Fruit fly (Drosophila melanogaster) whole organism, pupa: ENCODE data around the gene CtsL4.

Experiments used
- CG10348 ChIP-seq: fragments of 200-800 bp; sonication (Bioruptor generic); IDR thresholded peaks from 2 replicates; pipeline ENCODE4 v1.3.6; 2022; ENCODE audit warnings: missing biosample characterization, missing genetic modification characterization
- CG12605 ChIP-seq: fragments of 200-800 bp; sonication (Bioruptor generic); IDR thresholded peaks from 2 replicates; pipeline ENCODE4 v1.3.6; 2022; ENCODE audit warnings: missing biosample characterization, missing genetic modification characterization
- CG13204 ChIP-seq: fragments of 200-800 bp; sonication (Bioruptor generic); optimal IDR thresholded peaks from 2 replicates; lab custom pipeline; 2018; ENCODE audit warnings: missing biosample characterization, mild to moderate bottlenecking, missing genetic modification characterization, moderate library complexity
- CG14655 ChIP-seq: fragments of 200-800 bp; sonication (Bioruptor generic); optimal IDR thresholded peaks from 3 replicates; lab custom pipeline; 2017; ENCODE audit warnings: mild to moderate bottlenecking, missing biosample characterization, missing genetic modification reagents, missing genetic modification characterization
- CG15710 ChIP-seq: fragments of 200-800 bp; sonication (Bioruptor generic); optimal IDR thresholded peaks from 2 replicates; lab custom pipeline; 2018; ENCODE audit warnings: missing biosample characterization, mild to moderate bottlenecking, missing genetic modification characterization, moderate library complexity
- CG17806 ChIP-seq: fragments of 200-800 bp; sonication (Bioruptor generic); optimal IDR thresholded peaks from 2 replicates; lab custom pipeline; 2018; ENCODE audit warnings: missing biosample characterization, mild to moderate bottlenecking, missing genetic modification characterization, moderate library complexity
- CG32121 ChIP-seq: fragments of 200-800 bp; sonication (Bioruptor generic); IDR thresholded peaks from 2 replicates; pipeline ENCODE4 v1.3.6; 2022; ENCODE audit warnings: missing biosample characterization, missing genetic modification characterization
- CG34367 ChIP-seq: fragments of 200-800 bp; sonication (Bioruptor generic); optimal IDR thresholded peaks from 2 replicates; lab custom pipeline; 2018; ENCODE audit warnings: missing biosample characterization, mild to moderate bottlenecking, missing genetic modification characterization
- CG4496 ChIP-seq: fragments of 200-800 bp; sonication (Bioruptor generic); IDR thresholded peaks from 3 replicates; pipeline ENCODE4 v1.3.6; 2022; ENCODE audit warnings: missing biosample characterization, missing genetic modification characterization
- CG8159 ChIP-seq: fragments of 200-800 bp; sonication (Bioruptor generic); optimal IDR thresholded peaks from 3 replicates; lab custom pipeline; 2018; ENCODE audit warnings: missing biosample characterization, mild to moderate bottlenecking, missing genetic modification characterization, moderate library complexity
- CG8301 ChIP-seq: fragments of 200-800 bp; sonication (Bioruptor generic); optimal IDR thresholded peaks from 2 replicates; lab custom pipeline; 2018; ENCODE audit warnings: missing biosample characterization, mild to moderate bottlenecking, missing genetic modification characterization
- CG9948 ChIP-seq: fragments of 200-800 bp; sonication (Bioruptor generic); optimal IDR thresholded peaks from 2 replicates; lab custom pipeline; 2018; ENCODE audit warnings: missing biosample characterization, mild to moderate bottlenecking, missing genetic modification characterization, moderate library complexity
- D1 ChIP-seq: fragments of 200-800 bp; sonication (Bioruptor generic); optimal IDR thresholded peaks from 2 replicates; lab custom pipeline; 2018; ENCODE audit warnings: missing biosample characterization, mild to moderate bottlenecking, missing genetic modification characterization, moderate library complexity
- EcR ChIP-seq: fragments of 200-800 bp; sonication (Bioruptor generic); optimal IDR thresholded peaks from 3 replicates; lab custom pipeline; 2019; ENCODE audit warnings: missing biosample characterization, missing genetic modification characterization, mild to moderate bottlenecking, moderate library complexity, missing genetic modification reagents
- Ets98B ChIP-seq: fragments of 200-800 bp; sonication (Bioruptor generic); IDR thresholded peaks from 2 replicates; pipeline ENCODE4 v1.3.6; 2022; ENCODE audit warnings: missing biosample characterization, missing genetic modification characterization
- Pif1A ChIP-seq: fragments of 200-800 bp; sonication (Bioruptor generic); optimal IDR thresholded peaks from 3 replicates; lab custom pipeline; 2016; ENCODE audit warnings: missing biosample characterization, missing genetic modification characterization
- Pif1B ChIP-seq: fragments of 200-800 bp; sonication (Bioruptor generic); optimal IDR thresholded peaks from 3 replicates; lab custom pipeline; 2016; ENCODE audit warnings: missing biosample characterization, missing genetic modification characterization
- Snoo ChIP-seq: fragments of 200-800 bp; sonication (Bioruptor generic); optimal IDR thresholded peaks from 3 replicates; lab custom pipeline; 2017; ENCODE audit warnings: missing biosample characterization, mild to moderate bottlenecking, missing genetic modification characterization, inconsistent platforms
- fd96Ca ChIP-seq: fragments of 200-800 bp; sonication (Bioruptor generic); IDR thresholded peaks from 3 replicates; pipeline ENCODE4 v1.3.6; 2022; ENCODE audit warnings: missing biosample characterization, missing genetic modification characterization
- gl ChIP-seq: fragments of 200-800 bp; sonication (Bioruptor generic); optimal IDR thresholded peaks from 2 replicates; lab custom pipeline; 2018; ENCODE audit warnings: missing biosample characterization, mild to moderate bottlenecking, missing genetic modification characterization
- rn ChIP-seq: fragments of 200-800 bp; sonication (Bioruptor generic); IDR thresholded peaks from 2 replicates; pipeline ENCODE4 v1.3.6; 2022; ENCODE audit warnings: missing biosample characterization, missing genetic modification characterization

The CtsL4 gene

dm6 chr2L:10375464-10376236 lies 19.3 kb upstream of the CtsL4 start, which contains the start of the genes CG33303 and dpr19:
TSS of gene CG33303 (minus strand) at chr2L:10375757.
TSS of gene dpr19 (plus strand) at chr2L:10376168.
- TF ChIP-seq CG15710 (tag; lab: Kevin White, UChicago) (peak; percentile 57), Ets98B (GFP tag; lab: Robert Waterston, UW) (peak; percentile 50; the same call in 1 of the 2 replicates), fd96Ca (no peak), CG34367 (tag; lab: Kevin White, UChicago) (peak; percentile 25), CG9948 (tag; lab: Kevin White, UChicago) (peak; percentile 44), EcR (no peak), Snoo (tag; lab: Kevin White, UChicago) (peak; percentile 43), CG10348 (GFP tag; lab: Robert Waterston, UW) (no peak), CG17806 (peak; percentile 48), CG14655 (GFP tag; lab: Kevin White, UChicago) (no peak), CG4496 (GFP tag; lab: Robert Waterston, UW) (peak; percentile 44; the same call in 1 of the 3 replicates), D1 (tag; lab: Kevin White, UChicago) (peak; percentile 70), CG8159 (tag; lab: Kevin White, UChicago) (peak; percentile 56), Pif1B (GFP tag; lab: Kevin White, UChicago) (no peak), CG8301 (tag; lab: Kevin White, UChicago) (peak; percentile 44), Pif1A (GFP tag; lab: Kevin White, UChicago) (no peak), CG32121 (GFP tag; lab: Robert Waterston, UW) (peak; percentile 41), CG12605 (GFP tag; lab: Robert Waterston, UW) (no peak), rn (GFP tag; lab: Robert Waterston, UW) (no peak), gl (no peak), CG13204 (no peak)

- TF ChIP-seq CG10348 (GFP tag; lab: Robert Waterston, UW) = no peak
- TF ChIP-seq CG8301 (tag; lab: Kevin White, UChicago) = no peak
- TF ChIP-seq CG32121 (GFP tag; lab: Robert Waterston, UW) = no peak
- no peak for TF ChIP-seq Snoo (tag; lab: Kevin White, UChicago)
- TF ChIP-seq fd96Ca = no peak
- TF ChIP-seq gl = no peak
- TF ChIP-seq, all 21 proteins: peak for 0
Observed at dm6 chr2L:10373605-10374269, 17.3 kb upstream of the CtsL4 start, which contains the start of gene rho-5. TSS of gene rho-5 (minus strand) at chr2L:10373900.

- TF ChIP-seq fd96Ca (no peak), Ets98B (GFP tag; lab: Robert Waterston, UW) (no peak), CG34367 (tag; lab: Kevin White, UChicago) (no peak), CG10348 (GFP tag; lab: Robert Waterston, UW) (no peak)
Observed at dm6 chr2L:10372297-10372696, 15.9 kb upstream of the CtsL4 start.

dm6 chr2L:10366525-10366924 lies 10.1 kb upstream of the CtsL4 start, which contains the start of gene CG5056:
TSS of gene CG5056 (plus strand) at chr2L:10366692.
- no peak for TF ChIP-seq Pif1B (GFP tag; lab: Kevin White, UChicago)
- peak; percentile 41; the same call in 1 of the 2 replicates for TF ChIP-seq CG32121 (GFP tag; lab: Robert Waterston, UW)
- TF ChIP-seq CG14655 (GFP tag; lab: Kevin White, UChicago) = no peak
- no peak for TF ChIP-seq CG8301 (tag; lab: Kevin White, UChicago)
- peak; percentile 57 for TF ChIP-seq gl
- TF ChIP-seq Ets98B (GFP tag; lab: Robert Waterston, UW) = peak; percentile 29; the same call in 1 of the 2 replicates
- no peak for TF ChIP-seq EcR
- no peak for TF ChIP-seq fd96Ca
- no peak for TF ChIP-seq rn (GFP tag; lab: Robert Waterston, UW)
- peak; percentile 2 for TF ChIP-seq Snoo (tag; lab: Kevin White, UChicago)
- TF ChIP-seq CG10348 (GFP tag; lab: Robert Waterston, UW) = no peak
- TF ChIP-seq D1 (tag; lab: Kevin White, UChicago) = no peak
- TF ChIP-seq Pif1A (GFP tag; lab: Kevin White, UChicago) = no peak
- peak; percentile 40 for TF ChIP-seq CG15710 (tag; lab: Kevin White, UChicago)
- TF ChIP-seq CG4496 (GFP tag; lab: Robert Waterston, UW) = no peak
- peak; percentile 32 for TF ChIP-seq CG34367 (tag; lab: Kevin White, UChicago)
- peak; percentile 30 for TF ChIP-seq CG9948 (tag; lab: Kevin White, UChicago)
- no peak for TF ChIP-seq CG8159 (tag; lab: Kevin White, UChicago)
- no peak for TF ChIP-seq CG13204
- TF ChIP-seq CG12605 (GFP tag; lab: Robert Waterston, UW) = peak; percentile 11; the same call in 1 of the 2 replicates
- TF ChIP-seq CG17806 = peak; percentile 6

- no peak for TF ChIP-seq CG9948 (tag; lab: Kevin White, UChicago)
- no peak for TF ChIP-seq CG8301 (tag; lab: Kevin White, UChicago)
- no peak for TF ChIP-seq D1 (tag; lab: Kevin White, UChicago)
- TF ChIP-seq CG32121 (GFP tag; lab: Robert Waterston, UW) = no peak
- TF ChIP-seq EcR = no peak
- TF ChIP-seq Snoo (tag; lab: Kevin White, UChicago) = no peak
- no peak for TF ChIP-seq Pif1B (GFP tag; lab: Kevin White, UChicago)
- no peak for TF ChIP-seq CG12605 (GFP tag; lab: Robert Waterston, UW)
- TF ChIP-seq CG34367 (tag; lab: Kevin White, UChicago) = no peak
- TF ChIP-seq CG17806 = no peak
- no peak for TF ChIP-seq CG15710 (tag; lab: Kevin White, UChicago)
- TF ChIP-seq CG4496 (GFP tag; lab: Robert Waterston, UW) = no peak
- no peak for TF ChIP-seq CG14655 (GFP tag; lab: Kevin White, UChicago)
- TF ChIP-seq rn (GFP tag; lab: Robert Waterston, UW) = no peak
- no peak for TF ChIP-seq Ets98B (GFP tag; lab: Robert Waterston, UW)
- TF ChIP-seq Pif1A (GFP tag; lab: Kevin White, UChicago) = no peak
- TF ChIP-seq fd96Ca = no peak
- TF ChIP-seq CG8159 (tag; lab: Kevin White, UChicago) = no peak
Observed at dm6 chr2L:10364229-10364628, 7.8 kb upstream of the CtsL4 start, which contains the start of gene lft. TSS of gene lft (plus strand) at chr2L:10364471.
